Fruit fly (Drosophila melanogaster): ENCODE measurements around the gene esc.
A peak's percentile ranks its signal among the peaks of the same experiment; 100 is the strongest.

esc gene

DNA sequence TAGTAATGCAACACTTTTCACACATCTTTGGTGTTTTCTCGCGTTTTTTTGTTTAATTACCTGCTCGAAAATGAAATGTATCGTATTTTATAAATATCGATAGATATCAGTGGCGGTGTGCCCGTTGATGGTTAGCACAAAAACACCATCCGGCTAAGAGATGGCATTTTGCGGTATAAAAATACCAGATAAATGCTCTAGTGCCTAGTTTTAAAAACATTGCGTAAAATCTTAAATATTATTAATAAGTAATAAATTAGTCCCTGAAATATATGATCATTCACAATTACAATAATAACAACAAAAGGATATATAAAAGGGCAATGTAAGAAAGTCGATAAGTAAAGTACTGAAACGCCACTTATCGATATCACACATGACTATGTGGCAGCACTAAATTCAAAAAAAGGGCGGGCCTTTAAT, 15.5 kb downstream of the esc start, which contains the start of gene CycY:
Gene CycY (minus strand): TSS at position 116 of the 423 bp plus-strand sequence.
- TF ChIP-seq pan (optimal IDR thresholded peaks at IDR 0.05), result no peak
- TF ChIP-seq dmrt93B (GFP tag; optimal IDR thresholded peaks at IDR 0.05), result no peak
- TF ChIP-seq HLH106 (tag; optimal IDR thresholded peaks at IDR 0.05), result peak; percentile 5
- no peak for TF ChIP-seq br (GFP tag; optimal IDR thresholded peaks at IDR 0.05)
- no peak for TF ChIP-seq Rel (GFP tag; optimal IDR thresholded peaks at IDR 0.05)
- TF ChIP-seq Rel (tag; optimal IDR thresholded peaks at IDR 0.05), result no peak
- TF ChIP-seq brk (GFP tag; optimal IDR thresholded peaks at IDR 0.05), result peak; percentile 63
- TF ChIP-seq Sp1 (GFP tag; optimal IDR thresholded peaks at IDR 0.05), result peak; percentile 3
- no peak for TF ChIP-seq woc (GFP tag; optimal IDR thresholded peaks at IDR 0.05)
- TF ChIP-seq foxo (GFP tag; optimal IDR thresholded peaks at IDR 0.05), result peak in 1 of 2 experiments; percentile 11

DNA sequence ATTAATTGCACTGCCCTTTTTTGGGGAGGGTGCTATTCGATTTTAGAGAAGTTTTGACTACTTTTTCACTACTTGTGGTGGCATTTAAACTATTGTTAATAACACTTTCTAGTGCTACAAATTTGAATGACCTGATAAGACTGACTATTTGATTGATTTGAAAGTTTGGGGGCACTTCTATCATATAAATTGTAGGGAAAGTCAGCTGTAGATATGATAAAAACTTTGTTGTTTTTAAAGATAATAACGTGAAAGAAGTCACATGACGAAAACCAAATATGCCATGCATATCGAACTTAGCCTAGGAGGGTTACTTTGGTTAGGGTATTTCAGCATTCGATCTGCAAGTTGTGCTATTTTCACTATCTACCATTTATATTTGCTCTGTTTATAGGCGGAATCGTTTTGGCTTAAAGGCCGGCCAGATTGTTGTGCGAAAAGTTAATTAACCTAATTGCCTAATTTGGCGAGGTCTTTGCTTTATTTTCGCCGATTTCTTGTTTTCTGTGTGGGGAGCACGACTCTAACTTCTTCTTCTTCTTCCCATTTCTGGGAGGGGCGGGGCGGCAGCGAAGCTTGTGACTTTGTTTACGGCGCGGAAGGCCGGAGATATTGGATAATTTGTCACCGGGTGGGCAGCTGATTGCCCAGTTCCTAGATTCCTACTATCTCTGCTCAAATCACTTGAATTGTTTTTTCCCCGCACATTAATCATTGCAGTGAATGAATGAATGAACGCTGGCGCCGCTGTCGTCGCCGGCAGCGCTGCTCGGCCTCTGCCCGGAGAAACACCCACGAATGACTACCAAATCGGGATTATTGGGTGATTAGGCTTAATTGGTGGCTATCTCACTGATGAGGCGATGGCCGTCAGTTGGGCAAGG, 16.2 kb downstream of the esc start:
- TF ChIP-seq CG32264 (GFP tag; optimal IDR thresholded peaks at IDR 0.05) (no peak), fru (GFP tag; optimal IDR thresholded peaks at IDR 0.05) (peak; percentile 0), woc (GFP tag; optimal IDR thresholded peaks at IDR 0.05) (no peak), Rel (GFP tag; optimal IDR thresholded peaks at IDR 0.05) (no peak), Rel (tag; optimal IDR thresholded peaks at IDR 0.05) (peak; percentile 59), jim (GFP tag; optimal IDR thresholded peaks at IDR 0.05) (no peak), brk (GFP tag; optimal IDR thresholded peaks at IDR 0.05) (no peak), Sp1 (GFP tag; optimal IDR thresholded peaks at IDR 0.05) (no peak)

DNA sequence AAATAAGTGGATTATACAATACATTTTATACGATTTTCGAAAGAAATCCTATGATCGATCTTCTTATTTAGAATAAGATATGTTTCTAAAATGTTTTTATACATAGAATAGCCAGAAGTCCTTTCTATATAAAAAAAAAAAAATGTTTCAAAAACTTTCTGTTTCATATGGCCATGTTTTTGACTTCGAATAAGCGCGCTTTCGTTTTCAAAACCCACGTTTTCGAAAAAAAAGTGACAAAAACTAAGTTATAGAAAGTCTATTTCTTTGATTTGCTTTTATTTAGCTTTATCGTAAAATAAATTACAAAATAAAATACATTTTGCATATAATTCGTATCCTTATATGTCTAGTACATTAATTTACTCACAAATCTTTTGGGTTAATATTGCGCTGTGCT, 19.4 kb downstream of the esc start:
- TF ChIP-seq usp (GFP tag; optimal IDR thresholded peaks at IDR 0.05), result no peak
- TF ChIP-seq Rel (GFP tag; optimal IDR thresholded peaks at IDR 0.05), result no peak
- no peak for TF ChIP-seq Rel (tag; optimal IDR thresholded peaks at IDR 0.05)
- TF ChIP-seq CG9705 (GFP tag; optimal IDR thresholded peaks at IDR 0.05), result no peak
- no peak for TF ChIP-seq CrebA (GFP tag; optimal IDR thresholded peaks at IDR 0.05; ENCODE audit: borderline replicate concordance)
- TF ChIP-seq Hnf4 (GFP tag; optimal IDR thresholded peaks at IDR 0.05), result no peak
- no peak for TF ChIP-seq Hr83 (GFP tag; optimal IDR thresholded peaks at IDR 0.05; ENCODE audit: poor library complexity, severe bottlenecking)
- TF ChIP-seq rgr (GFP tag; optimal IDR thresholded peaks at IDR 0.05), result no peak
- TF ChIP-seq tai (GFP tag; optimal IDR thresholded peaks at IDR 0.05), result no peak
- TF ChIP-seq psq (GFP tag; optimal IDR thresholded peaks at IDR 0.05), result no peak
- TF ChIP-seq foxo (GFP tag; optimal IDR thresholded peaks at IDR 0.05), result no peak
- no peak for TF ChIP-seq sv (GFP tag; optimal IDR thresholded peaks at IDR 0.05)
- no peak for TF ChIP-seq HLH106 (tag; optimal IDR thresholded peaks at IDR 0.05)
- no peak for TF ChIP-seq brk (GFP tag; optimal IDR thresholded peaks at IDR 0.05)
- no peak for TF ChIP-seq dsf (GFP tag; optimal IDR thresholded peaks at IDR 0.05; ENCODE audit: borderline replicate concordance)
- no peak for TF ChIP-seq fru (GFP tag; optimal IDR thresholded peaks at IDR 0.05)
- no peak for TF ChIP-seq Dif (GFP tag; optimal IDR thresholded peaks at IDR 0.05; ENCODE audit: partially characterized antibody)
- no peak for TF ChIP-seq CG32264 (GFP tag; optimal IDR thresholded peaks at IDR 0.05)
- TF ChIP-seq GATAd (GFP tag; optimal IDR thresholded peaks at IDR 0.05), result no peak
- TF ChIP-seq Sp1 (GFP tag; optimal IDR thresholded peaks at IDR 0.05), result no peak
- no peak for TF ChIP-seq ey (GFP tag; optimal IDR thresholded peaks at IDR 0.05)

DNA sequence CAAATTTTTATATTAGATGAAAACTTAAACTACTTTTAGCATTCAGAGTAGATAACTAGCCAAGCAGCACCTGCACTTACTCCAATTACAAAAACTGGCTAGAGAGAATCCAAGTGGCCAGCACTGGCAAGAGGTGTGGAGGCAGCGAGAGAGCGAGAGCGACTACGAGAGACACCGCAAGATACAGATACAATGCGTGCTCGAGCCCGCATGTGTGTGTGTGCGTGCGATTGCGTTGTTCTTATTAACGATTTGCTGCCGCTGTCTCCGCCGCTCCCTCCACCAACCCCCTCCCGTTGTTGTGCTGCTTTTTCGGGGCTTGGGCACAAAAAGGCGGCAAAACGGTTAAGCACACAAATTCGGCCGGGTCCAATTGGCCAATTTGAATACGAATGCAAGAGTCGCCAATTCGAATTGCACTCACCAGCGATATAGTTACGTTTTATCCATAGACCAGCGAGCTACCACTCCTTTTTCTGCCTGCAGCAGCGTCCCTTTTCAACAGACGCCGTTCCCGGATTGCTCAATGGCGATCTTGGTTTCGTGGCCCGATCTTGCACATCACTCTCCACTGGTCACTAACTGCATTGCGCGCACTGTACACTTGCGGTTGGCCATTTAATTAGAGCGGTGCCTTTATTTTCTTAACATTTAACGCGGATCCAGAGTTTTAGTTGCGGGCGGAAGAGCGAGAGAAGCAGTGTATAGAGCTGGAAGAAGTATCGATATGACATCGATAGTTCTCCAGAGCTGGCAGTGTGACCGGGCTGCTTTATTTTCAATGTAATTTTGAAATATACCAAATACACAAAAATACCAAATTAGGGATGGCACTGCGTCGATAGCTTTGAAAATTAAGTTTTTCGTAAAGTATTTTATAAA, 20.3 kb downstream of the esc start, which contains the start of gene crol:
Gene crol (minus strand): TSS at position 737 of the 882 bp plus-strand sequence.
- TF ChIP-seq sage (GFP tag; optimal IDR thresholded peaks at IDR 0.05) (no peak), Hnf4 (GFP tag; optimal IDR thresholded peaks at IDR 0.05) (peak; percentile 33), OdsH (GFP tag; optimal IDR thresholded peaks at IDR 0.05) (no peak), dsf (GFP tag; optimal IDR thresholded peaks at IDR 0.05; ENCODE audit: borderline replicate concordance) (peak; percentile 0), Jra (GFP tag; optimal IDR thresholded peaks at IDR 0.05) (no peak), foxo (GFP tag; optimal IDR thresholded peaks at IDR 0.05) (no peak), rgr (GFP tag; optimal IDR thresholded peaks at IDR 0.05) (no peak), fru (GFP tag; optimal IDR thresholded peaks at IDR 0.05) (no peak), pan (optimal IDR thresholded peaks at IDR 0.05) (no peak), Dif (GFP tag; optimal IDR thresholded peaks at IDR 0.05; ENCODE audit: partially characterized antibody) (peak; percentile 79), Myc (optimal IDR thresholded peaks at IDR 0.05) (peak; percentile 85), h (GFP tag; optimal IDR thresholded peaks at IDR 0.05) (peak; percentile 29), Mio (GFP tag; optimal IDR thresholded peaks at IDR 0.05) (no peak), Vsx2 (GFP tag; optimal IDR thresholded peaks at IDR 0.05; ENCODE audit: partially characterized antibody) (peak; percentile 58), psq (GFP tag; optimal IDR thresholded peaks at IDR 0.05) (peak; percentile 78), brk (GFP tag; optimal IDR thresholded peaks at IDR 0.05) (no peak), HLH106 (tag; optimal IDR thresholded peaks at IDR 0.05) (peak; percentile 8), tai (GFP tag; optimal IDR thresholded peaks at IDR 0.05) (no peak), jim (GFP tag; optimal IDR thresholded peaks at IDR 0.05) (peak; percentile 84), Hr78 (GFP tag; optimal IDR thresholded peaks at IDR 0.05) (no peak), CG32264 (GFP tag; optimal IDR thresholded peaks at IDR 0.05) (no peak), Sp1 (GFP tag; optimal IDR thresholded peaks at IDR 0.05) (no peak), Dfd (GFP tag; optimal IDR thresholded peaks at IDR 0.05) (no peak), CrebA (GFP tag; optimal IDR thresholded peaks at IDR 0.05; ENCODE audit: borderline replicate concordance) (no peak), woc (GFP tag; optimal IDR thresholded peaks at IDR 0.05) (peak; percentile 76), Rel (GFP tag; optimal IDR thresholded peaks at IDR 0.05) (no peak), Rel (tag; optimal IDR thresholded peaks at IDR 0.05) (peak; percentile 95), Abd-B (GFP tag; optimal IDR thresholded peaks at IDR 0.05) (no peak), CG9705 (GFP tag; optimal IDR thresholded peaks at IDR 0.05) (peak; percentile 19), GATAd (GFP tag; optimal IDR thresholded peaks at IDR 0.05) (no peak), lola (GFP tag; optimal IDR thresholded peaks at IDR 0.05) (no peak)

Measured in whole organism, wandering third instar larva.